Worm (Caenorhabditis elegans): ENCODE measurements around the gene irld-45.

- TF ChIP-seq T22C8.4 (GFP tag; IDR thresholded peaks at IDR 0.05) (no peak), cog-1 (tag; optimal IDR thresholded peaks at IDR 0.05) (no peak), med-1 (GFP tag; optimal IDR thresholded peaks at IDR 0.05; ENCODE audit: insufficient read depth) (no peak)
Observed at ce11 chrV:1614726-1615125, 33.4 kb upstream of the irld-45 start, which contains the start of gene srbc-41.
